Fruit fly (Drosophila melanogaster) whole organism, embryonic: Measurements from ENCODE around the gene CG45676.

Experiments
- Asciz ChIP-seq: fragments of 200-800 bp; sonication (Bioruptor generic); optimal IDR thresholded peaks from 2 replicates; lab custom pipeline; 2017; ENCODE audit warnings: missing biosample characterization, mild to moderate bottlenecking, missing genetic modification characterization, missing genetic modification reagents
- CG10321 ChIP-seq: fragments of 200-800 bp; sonication (Bioruptor generic); IDR thresholded peaks from 2 replicates; pipeline ENCODE4 v1.3.6; 2022; ENCODE audit warnings: missing biosample characterization, missing genetic modification characterization
- CG10565 ChIP-seq: fragments of 200-800 bp; sonication (Bioruptor generic); optimal IDR thresholded peaks from 3 replicates; lab custom pipeline; 2016; ENCODE audit warnings: missing biosample characterization, mild to moderate bottlenecking, missing genetic modification characterization
- CG10959 ChIP-seq: fragments of 200-800 bp; sonication (Bioruptor generic); IDR thresholded peaks from 2 replicates; pipeline ENCODE4 v1.3.6; 2022; ENCODE audit warnings: missing biosample characterization, missing genetic modification characterization
- CG11695 ChIP-seq: fragments of 200-800 bp; sonication (Bioruptor generic); IDR thresholded peaks from 3 replicates; pipeline ENCODE4 v1.3.6; 2022; ENCODE audit warnings: missing biosample characterization, missing genetic modification characterization
- CG11723 ChIP-seq: fragments of 200-800 bp; sonication (Bioruptor generic); optimal IDR thresholded peaks from 2 replicates; lab custom pipeline; 2017; ENCODE audit warnings: missing biosample characterization, mild to moderate bottlenecking, missing genetic modification characterization
- CG12104 ChIP-seq: fragments of 200-800 bp; sonication (Bioruptor generic); optimal IDR thresholded peaks from 3 replicates; lab custom pipeline; 2016; ENCODE audit warnings: missing biosample characterization, missing genetic modification characterization
- CG12236 ChIP-seq: fragments of 200-800 bp; sonication (Bioruptor generic); optimal IDR thresholded peaks from 2 replicates; lab custom pipeline; 2016; ENCODE audit warnings: missing biosample characterization, missing genetic modification characterization
- CG12942 ChIP-seq: fragments of 200-800 bp; sonication (Bioruptor generic); optimal IDR thresholded peaks from 3 replicates; lab custom pipeline; 2016; ENCODE audit warnings: missing biosample characterization, missing genetic modification characterization
- CG14710 ChIP-seq: fragments of 200-800 bp; sonication (Bioruptor generic); optimal IDR thresholded peaks from 3 replicates; lab custom pipeline; 2019; ENCODE audit warnings: missing biosample characterization, mild to moderate bottlenecking, missing genetic modification characterization, moderate library complexity
- CG17328 ChIP-seq: fragments of 200-800 bp; sonication (Bioruptor generic); IDR thresholded peaks from 2 replicates; pipeline ENCODE4 v1.3.6; 2022; ENCODE audit warnings: missing biosample characterization, missing genetic modification characterization
- CG17802 ChIP-seq: fragments of 200-800 bp; sonication (Bioruptor generic); optimal IDR thresholded peaks from 2 replicates; lab custom pipeline; 2018; ENCODE audit warnings: missing biosample characterization, mild to moderate bottlenecking, missing genetic modification characterization, moderate library complexity
- CG17912 ChIP-seq: fragments of 200-800 bp; sonication (Bioruptor generic); optimal IDR thresholded peaks from 2 replicates; lab custom pipeline; 2018; ENCODE audit warnings: missing biosample characterization, mild to moderate bottlenecking, missing genetic modification characterization
- CG31388 ChIP-seq: fragments of 200-800 bp; sonication (Bioruptor generic); optimal IDR thresholded peaks from 2 replicates; lab custom pipeline; 2016; ENCODE audit warnings: missing biosample characterization, missing genetic modification characterization
- CG7556 ChIP-seq: fragments of 200-800 bp; sonication (Bioruptor generic); optimal IDR thresholded peaks from 2 replicates; lab custom pipeline; 2017; ENCODE audit warnings: missing biosample characterization, mild to moderate bottlenecking, missing genetic modification characterization
- CG7745 ChIP-seq: fragments of 200-800 bp; sonication (Bioruptor generic); optimal IDR thresholded peaks from 2 replicates; lab custom pipeline; 2018; ENCODE audit warnings: missing biosample characterization, mild to moderate bottlenecking, missing genetic modification characterization, moderate library complexity
- CG7987 ChIP-seq: fragments of 200-800 bp; sonication (Bioruptor generic); optimal IDR thresholded peaks from 2 replicates; lab custom pipeline; 2018; ENCODE audit warnings: missing biosample characterization, mild to moderate bottlenecking, missing genetic modification characterization, moderate library complexity
- CG8765 ChIP-seq: fragments of 200-800 bp; sonication (Bioruptor generic); IDR thresholded peaks from 2 replicates; pipeline ENCODE4 v1.3.6; 2022; ENCODE audit warnings: missing biosample characterization, missing genetic modification characterization
- Drgx ChIP-seq: fragments of 200-800 bp; sonication (Bioruptor generic); IDR thresholded peaks from 2 replicates; pipeline ENCODE4 v1.3.6; 2022; ENCODE audit warnings: missing biosample characterization, missing genetic modification characterization
- ERR ChIP-seq: fragments of 200-800 bp; sonication (Bioruptor generic); optimal IDR thresholded peaks from 2 replicates; lab custom pipeline; 2016; ENCODE audit warnings: missing biosample characterization, missing genetic modification characterization
- Elba2 ChIP-seq: fragments of 200-800 bp; sonication (Bioruptor generic); optimal IDR thresholded peaks from 3 replicates; lab custom pipeline; 2016; ENCODE audit warnings: missing biosample characterization, missing genetic modification characterization
- Gug ChIP-seq: fragments of 200-800 bp; sonication (Bioruptor generic); IDR thresholded peaks from 4 replicates; pipeline ENCODE4 v1.3.6; 2022; ENCODE audit warnings: missing biosample characterization, missing genetic modification characterization
- H15 ChIP-seq: fragments of 200-800 bp; sonication (Bioruptor generic); IDR thresholded peaks from 3 replicates; pipeline ENCODE4 v1.3.6; 2022; ENCODE audit warnings: missing biosample characterization, missing genetic modification characterization
- HLH4C ChIP-seq: fragments of 200-800 bp; sonication (Bioruptor generic); IDR thresholded peaks from 3 replicates; pipeline ENCODE4 v1.3.6; 2022; ENCODE audit warnings: missing biosample characterization, missing genetic modification characterization; ENCODE audit not compliant: partially characterized antibody
- Lpt ChIP-seq: fragments of >200 bp; optimal IDR thresholded peaks from 2 replicates; lab custom pipeline; 2018; ENCODE audit warnings: missing biosample characterization, missing genetic modification characterization
- Max ChIP-seq: fragments of 200-800 bp; sonication (Bioruptor generic); optimal IDR thresholded peaks from 2 replicates; lab custom pipeline; 2016; ENCODE audit warnings: missing biosample characterization, mild to moderate bottlenecking, missing genetic modification characterization
- Poxn ChIP-seq: fragments of 200-800 bp; sonication (Bioruptor generic); IDR thresholded peaks from 2 replicates; pipeline ENCODE4 v1.3.6; 2022; ENCODE audit warnings: missing biosample characterization, missing genetic modification characterization
- Rfx ChIP-seq: fragments of 200-800 bp; sonication (Bioruptor generic); IDR thresholded peaks from 2 replicates; pipeline ENCODE4 v1.3.6; 2022; ENCODE audit warnings: missing biosample characterization, missing genetic modification characterization
- amos ChIP-seq: fragments of 200-800 bp; sonication (Bioruptor generic); IDR thresholded peaks from 2 replicates; pipeline ENCODE4 v1.3.6; 2022; ENCODE audit warnings: missing biosample characterization, missing genetic modification characterization; ENCODE audit not compliant: partially characterized antibody
- ase ChIP-seq: fragments of 200-800 bp; sonication (Bioruptor generic); IDR thresholded peaks from 3 replicates; pipeline ENCODE4 v1.3.6; 2022; ENCODE audit warnings: missing biosample characterization, missing genetic modification characterization
- chif ChIP-seq, 2 experiments: fragments of 200-800 bp; sonication (Bioruptor generic); optimal IDR thresholded peaks; 3 replicates each; lab custom pipeline; 2016; ENCODE audit warnings: missing biosample characterization in 2 of 2, missing genetic modification characterization in 2 of 2
- chinmo ChIP-seq: fragments of 200-800 bp; sonication (Bioruptor generic); IDR thresholded peaks from 4 replicates; pipeline ENCODE4 v1.3.6; 2022; ENCODE audit warnings: missing biosample characterization, missing genetic modification characterization; ENCODE audit not compliant: partially characterized antibody
- dmrt11E ChIP-seq: fragments of 200-800 bp; sonication (Bioruptor generic); optimal IDR thresholded peaks from 3 replicates; lab custom pipeline; 2018; ENCODE audit warnings: missing biosample characterization, mild to moderate bottlenecking, missing genetic modification characterization, moderate library complexity
- dysf ChIP-seq: fragments of 200-800 bp; sonication (Bioruptor generic); IDR thresholded peaks from 3 replicates; pipeline ENCODE4 v1.3.6; 2022; ENCODE audit warnings: missing biosample characterization, missing genetic modification characterization
- eve ChIP-seq, 2 experiments: fragments of >200 bp; optimal IDR thresholded peaks; 2 replicates each; lab custom pipeline; 2017; ENCODE audit warnings: missing biosample characterization in 2 of 2, missing genetic modification characterization in 2 of 2
- eyg ChIP-seq: fragments of 200-800 bp; sonication (Bioruptor generic); optimal IDR thresholded peaks from 3 replicates; lab custom pipeline; 2016; ENCODE audit warnings: missing biosample characterization, missing genetic modification characterization
- fru ChIP-seq: fragments of >200 bp; optimal IDR thresholded peaks from 2 replicates; lab custom pipeline; 2017
- ftz-f1 ChIP-seq: fragments of 200-800 bp; sonication (Bioruptor generic); optimal IDR thresholded peaks from 2 replicates; lab custom pipeline; 2016; ENCODE audit warnings: missing biosample characterization, missing genetic modification characterization
- gcm ChIP-seq: fragments of 200-800 bp; sonication (Bioruptor generic); optimal IDR thresholded peaks from 2 replicates; lab custom pipeline; 2019; ENCODE audit warnings: missing biosample characterization, mild to moderate bottlenecking, missing genetic modification characterization, moderate library complexity
- her ChIP-seq: fragments of 200-800 bp; sonication (Bioruptor generic); optimal IDR thresholded peaks from 2 replicates; lab custom pipeline; 2016; ENCODE audit warnings: missing biosample characterization, missing genetic modification characterization
- hth ChIP-seq: fragments of >200 bp; optimal IDR thresholded peaks from 2 replicates; lab custom pipeline; 2017; ENCODE audit warnings: inconsistent platforms
- jigr1 ChIP-seq: fragments of 200-800 bp; sonication (Bioruptor generic); IDR thresholded peaks from 3 replicates; pipeline ENCODE4 v1.3.6; 2022; ENCODE audit warnings: missing biosample characterization, missing genetic modification characterization
- jumu ChIP-seq: fragments of 200-800 bp; sonication (Bioruptor generic); optimal IDR thresholded peaks from 3 replicates; lab custom pipeline; 2016; ENCODE audit warnings: missing biosample characterization, missing genetic modification characterization
- nau ChIP-seq: fragments of 200-800 bp; sonication (Bioruptor generic); optimal IDR thresholded peaks from 3 replicates; lab custom pipeline; 2017; ENCODE audit warnings: missing biosample characterization, mild to moderate bottlenecking, missing genetic modification characterization, missing genetic modification reagents
- pb ChIP-seq: fragments of 200-800 bp; sonication (Bioruptor generic); optimal IDR thresholded peaks from 3 replicates; lab custom pipeline; 2016; ENCODE audit warnings: missing biosample characterization, missing genetic modification characterization
- psq ChIP-seq: fragments of 200-800 bp; sonication (Bioruptor generic); optimal IDR thresholded peaks from 2 replicates; lab custom pipeline; 2017; ENCODE audit warnings: missing biosample characterization, missing genetic modification characterization
- pzg ChIP-seq: fragments of 200-800 bp; sonication (Bioruptor generic); optimal IDR thresholded peaks from 3 replicates; lab custom pipeline; 2018; ENCODE audit warnings: missing biosample characterization, mild to moderate bottlenecking, missing genetic modification characterization, moderate library complexity
- sens-2 ChIP-seq: fragments of 200-800 bp; sonication (Bioruptor generic); IDR thresholded peaks from 2 replicates; pipeline ENCODE4 v1.3.6; 2022; ENCODE audit warnings: missing biosample characterization, missing genetic modification characterization
- shn ChIP-seq: fragments of 200-800 bp; sonication (Bioruptor generic); optimal IDR thresholded peaks from 3 replicates; lab custom pipeline; 2016; ENCODE audit warnings: missing biosample characterization, missing genetic modification characterization
- z ChIP-seq: fragments of 200-800 bp; sonication (Bioruptor generic); IDR thresholded peaks from 3 replicates; pipeline ENCODE4 v1.3.6; 2022; ENCODE audit warnings: missing biosample characterization, missing genetic modification characterization

The CG45676 gene

dm6 chr3R:11458022-11458850 is 39.6 kb downstream of the CG45676 start (continued):
- TF ChIP-seq H15 (GFP tag; lab: Robert Waterston, UW): peak; percentile 80
- peak; percentile 20 to 63 for TF ChIP-seq chif (GFP tag; optimal IDR thresholded peaks at IDR 0.05; lab: Kevin White, UChicago)
- no peak for TF ChIP-seq z (GFP tag; lab: Robert Waterston, UW)
- TF ChIP-seq her (GFP tag; lab: Kevin White, UChicago): peak; percentile 57
- TF ChIP-seq eve (GFP tag; optimal IDR thresholded peaks at IDR 0.05; lab: Kevin White, UChicago): peak in 1 of 2 experiments; percentile 65
- no peak for TF ChIP-seq gcm (GFP tag; lab: Kevin White, UChicago)
- TF ChIP-seq nau (GFP tag; lab: Kevin White, UChicago): peak; percentile 1
- peak; percentile 44 for TF ChIP-seq pb (GFP tag; lab: Kevin White, UChicago)
- TF ChIP-seq fru (lab: Kevin White, UChicago): no peak
- TF ChIP-seq hth (lab: Kevin White, UChicago): no peak
- no peak for TF ChIP-seq CG7745
- peak; percentile 29 for TF ChIP-seq CG12942 (GFP tag; lab: Kevin White, UChicago)
- TF ChIP-seq ERR (GFP tag; lab: Kevin White, UChicago): peak; percentile 38
- no peak for TF ChIP-seq Drgx (GFP tag; lab: Robert Waterston, UW)
- TF ChIP-seq CG7556 (GFP tag; lab: Kevin White, UChicago): peak; percentile 20
- peak; percentile 89 for TF ChIP-seq dysf (GFP tag; lab: Robert Waterston, UW)
- TF ChIP-seq Gug (GFP tag; lab: Robert Waterston, UW): peak; percentile 79
- peak; percentile 15 for TF ChIP-seq CG17802
- no peak for TF ChIP-seq Lpt (GFP tag; lab: Kevin White, UChicago)
- TF ChIP-seq jumu: peak; percentile 66
- peak; percentile 17 for TF ChIP-seq CG12236
- peak; percentile 4 for TF ChIP-seq Max (GFP tag; lab: Kevin White, UChicago)
- TF ChIP-seq jigr1 (GFP tag; lab: Robert Waterston, UW): no peak
- TF ChIP-seq chinmo (GFP tag; lab: Robert Waterston, UW): peak; percentile 43; the same call in 2 of the 4 replicates
- no peak for TF ChIP-seq CG8765 (GFP tag; lab: Robert Waterston, UW)
- TF ChIP-seq CG10959 (GFP tag; lab: Robert Waterston, UW): peak; percentile 47; the same call in 1 of the 2 replicates
- 0 out of 2 replicates have a peak, but pooled peaks have one; percentile 38 for TF ChIP-seq sens-2 (GFP tag; lab: Robert Waterston, UW)
- TF ChIP-seq HLH4C (GFP tag; lab: Robert Waterston, UW): no peak
- TF ChIP-seq ase (GFP tag; lab: Robert Waterston, UW): peak; percentile 69; the same call in 2 of the 3 replicates
- TF ChIP-seq CG7987 (GFP tag; lab: Kevin White, UChicago): peak; percentile 49
- TF ChIP-seq eyg (GFP tag; lab: Kevin White, UChicago): peak; percentile 77
- TF ChIP-seq CG17328 (GFP tag; lab: Robert Waterston, UW): peak; percentile 67
- TF ChIP-seq CG17912 (GFP tag; lab: Kevin White, UChicago): no peak
- no peak for TF ChIP-seq CG12104 (GFP tag; lab: Kevin White, UChicago)
- TF ChIP-seq CG10321 (GFP tag; lab: Robert Waterston, UW): no peak
- TF ChIP-seq amos (GFP tag; lab: Robert Waterston, UW): no peak
- TF ChIP-seq Asciz (GFP tag; lab: Kevin White, UChicago): peak; percentile 18
- 0 out of 2 replicates have a peak, but pooled peaks have one; percentile 45 for TF ChIP-seq Poxn
- TF ChIP-seq CG11695 (GFP tag; lab: Robert Waterston, UW): peak; percentile 73
- TF ChIP-seq CG14710 (tag; lab: Kevin White, UChicago): peak; percentile 18
- TF ChIP-seq CG31388 (GFP tag; lab: Kevin White, UChicago): no peak
- TF ChIP-seq Elba2 (GFP tag; lab: Kevin White, UChicago): no peak
- TF ChIP-seq psq (GFP tag; lab: Kevin White, UChicago): no peak
- no peak for TF ChIP-seq dmrt11E
- no peak for TF ChIP-seq pzg
- TF ChIP-seq CG10565 (GFP tag; lab: Kevin White, UChicago): no peak
- TF ChIP-seq Rfx: peak; percentile 91
- no peak for TF ChIP-seq ftz-f1 (GFP tag; lab: Kevin White, UChicago)
- no peak for TF ChIP-seq CG11723
- TF ChIP-seq shn: peak; percentile 51
